Worm (Caenorhabditis elegans) whole organism, late embryonic: ENCODE measurements around the gene arrd-10.

ENCODE experiments used
- ahr-1 ChIP-seq: sonication (generic microtip); optimal IDR thresholded peaks from 2 replicates; lab custom pipeline; 2016; ENCODE audit warnings: missing genetic modification characterization, missing compliant biosample characterization
- ama-1 ChIP-seq: fragments of 150-350 bp; optimal IDR thresholded peaks from 2 replicates; lab custom pipeline; 2014
- ceh-34 ChIP-seq: sonication (generic microtip); optimal IDR thresholded peaks from 2 replicates; lab custom pipeline; 2016; ENCODE audit warnings: mild to moderate bottlenecking, missing genetic modification characterization, missing compliant biosample characterization
- ceh-48 ChIP-seq: sonication (generic microtip); optimal IDR thresholded peaks from 2 replicates; lab custom pipeline; 2016; ENCODE audit warnings: missing genetic modification characterization, inconsistent platforms, missing compliant biosample characterization
- hlh-8 ChIP-seq: sonication (generic microtip); optimal IDR thresholded peaks from 2 replicates; lab custom pipeline; 2016; ENCODE audit warnings: missing genotype, missing genetic modification characterization, missing compliant biosample characterization
- nhr-11 ChIP-seq: fragments of 150-350 bp; optimal IDR thresholded peaks from 2 replicates; lab custom pipeline; 2014; ENCODE audit warnings: missing biosample characterization, missing genetic modification characterization
- pag-3 ChIP-seq: sonication (generic microtip); optimal IDR thresholded peaks from 2 replicates; lab custom pipeline; 2016; ENCODE audit warnings: missing compliant biosample characterization, missing genetic modification characterization, borderline replicate concordance
- ref-2 ChIP-seq: sonication (generic microtip); optimal IDR thresholded peaks from 2 replicates; lab custom pipeline; 2016; ENCODE audit warnings: missing genetic modification characterization, missing compliant biosample characterization
- syd-9 ChIP-seq: sonication (generic microtip); optimal IDR thresholded peaks from 2 replicates; lab custom pipeline; 2016; ENCODE audit warnings: mild to moderate bottlenecking, missing genetic modification characterization, moderate library complexity, missing compliant biosample characterization
- tbx-2 ChIP-seq: sonication (generic microtip); optimal IDR thresholded peaks from 2 replicates; lab custom pipeline; 2016; ENCODE audit warnings: missing genetic modification characterization, missing compliant biosample characterization
- zip-5 ChIP-seq: sonication (generic microtip); optimal IDR thresholded peaks from 2 replicates; lab custom pipeline; 2016; ENCODE audit warnings: missing genetic modification characterization, missing compliant biosample characterization

DNA sequence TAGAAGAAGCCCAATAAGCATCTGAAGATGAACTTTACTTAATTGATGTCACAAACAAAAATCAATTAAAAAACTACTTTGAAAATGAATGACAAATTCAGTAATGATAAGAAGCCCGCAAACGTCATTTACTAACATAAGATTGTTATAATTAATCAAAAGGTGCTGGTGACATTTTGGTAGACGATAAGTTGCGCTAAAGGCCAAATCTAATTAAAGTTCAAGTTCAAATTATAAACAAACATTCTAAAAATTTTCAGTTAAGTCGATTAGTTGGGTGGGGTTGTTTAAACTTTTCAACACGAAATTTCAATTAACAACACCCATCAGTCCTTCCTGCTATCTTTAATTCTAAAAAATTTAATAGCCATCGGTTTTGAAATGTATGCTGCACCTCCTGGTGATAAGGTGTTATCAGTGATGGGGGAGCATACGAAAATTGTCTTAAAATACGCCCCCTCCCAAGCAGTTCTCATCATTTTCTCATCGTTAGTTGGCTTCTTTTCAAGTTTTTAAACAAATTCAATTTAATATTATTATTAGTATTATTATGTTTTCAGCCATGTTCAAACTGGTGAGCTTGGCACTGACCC lies 44.7 kb upstream of the arrd-10 start, which contains the start of the genes clec-62 and clec-63:
- no peak for TF ChIP-seq ahr-1 (tag; lab: Kevin White, UChicago)
- no peak for TF ChIP-seq ceh-48
- TF ChIP-seq nhr-11 (tag; lab: Kevin White, UChicago): no peak
- TF ChIP-seq ceh-34 (tag; lab: Kevin White, UChicago): no peak
- TF ChIP-seq tbx-2 (tag; lab: Kevin White, UChicago): no peak
- TF ChIP-seq ama-1: no peak
- TF ChIP-seq zip-5 (tag; lab: Kevin White, UChicago): no peak
- TF ChIP-seq ref-2 (tag; lab: Kevin White, UChicago): no peak
- no peak for TF ChIP-seq syd-9
- TF ChIP-seq pag-3: no peak
- no peak for TF ChIP-seq hlh-8 (tag; lab: Kevin White, UChicago)
